Worm (Caenorhabditis elegans): ENCODE measurements around the gene daf-28.

Gene daf-28

ce11 chrV:19801033-19801432 is 13.9 kb upstream of the daf-28 start, which contains the start of gene Y116F11B.2:
Gene Y116F11B.2 (minus strand): TSS chrV:19801133.
- TF ChIP-seq cog-1 (tag; optimal IDR thresholded peaks at IDR 0.05) (no peak), tab-1 (GFP tag; IDR thresholded peaks at IDR 0.05) (no peak), ref-1 (GFP tag; conservative IDR thresholded peaks at IDR 0.05) (no peak), med-1 (GFP tag; optimal IDR thresholded peaks at IDR 0.05; ENCODE audit: insufficient read depth) (no peak), ztf-23 (GFP tag; IDR thresholded peaks at IDR 0.05) (no peak), T22C8.4 (GFP tag; IDR thresholded peaks at IDR 0.05) (no peak), flt-1 (GFP tag; IDR thresholded peaks at IDR 0.05) (no peak), ztf-29 (GFP tag; IDR thresholded peaks at IDR 0.05) (no peak)

DNA sequence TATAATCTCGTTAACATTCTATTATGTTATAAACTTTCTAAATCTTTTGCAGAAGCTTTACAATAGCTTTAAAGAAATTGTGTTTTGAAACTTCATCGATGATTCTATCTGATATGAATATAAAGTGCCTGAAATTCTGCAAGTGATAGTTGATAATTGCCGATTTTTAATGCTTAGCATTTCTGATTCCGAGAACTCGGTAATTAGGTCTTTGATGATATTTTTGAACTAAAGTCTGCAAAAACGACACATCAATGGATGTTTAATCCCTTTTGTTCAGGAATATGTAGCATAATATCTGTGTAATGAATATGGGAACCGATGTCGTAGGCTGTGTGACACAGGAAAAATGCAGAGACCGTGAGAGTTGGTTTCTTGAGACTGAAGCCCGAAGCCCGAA is 12.1 kb upstream of the daf-28 start:
- no peak for TF ChIP-seq flt-1 (GFP tag; IDR thresholded peaks at IDR 0.05)
- no peak for TF ChIP-seq T22C8.4 (GFP tag; IDR thresholded peaks at IDR 0.05)
- TF ChIP-seq ztf-23 (GFP tag; IDR thresholded peaks at IDR 0.05), result no peak
- no peak for TF ChIP-seq tab-1 (GFP tag; IDR thresholded peaks at IDR 0.05)
- TF ChIP-seq ztf-29 (GFP tag; IDR thresholded peaks at IDR 0.05), result no peak
- TF ChIP-seq klf-2 (GFP tag; conservative IDR thresholded peaks at IDR 0.05), result no peak
- no peak for TF ChIP-seq med-1 (GFP tag; optimal IDR thresholded peaks at IDR 0.05; ENCODE audit: insufficient read depth)
- TF ChIP-seq ref-1 (GFP tag; conservative IDR thresholded peaks at IDR 0.05), result no peak
- TF ChIP-seq cog-1 (tag; optimal IDR thresholded peaks at IDR 0.05), result no peak

ce11 chrV:19805548-19805947 is 9.4 kb upstream of the daf-28 start:
- TF ChIP-seq klf-2 (GFP tag; conservative IDR thresholded peaks at IDR 0.05) (no peak), cog-1 (tag; optimal IDR thresholded peaks at IDR 0.05) (no peak), med-1 (GFP tag; optimal IDR thresholded peaks at IDR 0.05; ENCODE audit: insufficient read depth) (no peak), ref-1 (GFP tag; conservative IDR thresholded peaks at IDR 0.05) (no peak)

- TF ChIP-seq med-1 (GFP tag; optimal IDR thresholded peaks at IDR 0.05; ENCODE audit: insufficient read depth) (no peak), tab-1 (GFP tag; IDR thresholded peaks at IDR 0.05) (no peak), T22C8.4 (GFP tag; IDR thresholded peaks at IDR 0.05) (no peak), ztf-29 (GFP tag; IDR thresholded peaks at IDR 0.05) (no peak), klf-2 (GFP tag; conservative IDR thresholded peaks at IDR 0.05) (no peak), cog-1 (tag; optimal IDR thresholded peaks at IDR 0.05) (no peak), flt-1 (GFP tag; IDR thresholded peaks at IDR 0.05) (no peak), ztf-23 (GFP tag; IDR thresholded peaks at IDR 0.05) (no peak), ref-1 (GFP tag; conservative IDR thresholded peaks at IDR 0.05) (no peak)
Observed at ce11 chrV:19820178-19820577, 5.2 kb downstream of the daf-28 start.

- TF ChIP-seq T22C8.4 (GFP tag; IDR thresholded peaks at IDR 0.05) (no peak), klf-2 (GFP tag; conservative IDR thresholded peaks at IDR 0.05) (no peak), flt-1 (GFP tag; IDR thresholded peaks at IDR 0.05) (no peak), tab-1 (GFP tag; IDR thresholded peaks at IDR 0.05) (no peak), ref-1 (GFP tag; conservative IDR thresholded peaks at IDR 0.05) (no peak), ztf-23 (GFP tag; IDR thresholded peaks at IDR 0.05) (no peak), med-1 (GFP tag; optimal IDR thresholded peaks at IDR 0.05; ENCODE audit: insufficient read depth) (no peak), ztf-29 (GFP tag; IDR thresholded peaks at IDR 0.05) (no peak), cog-1 (tag; optimal IDR thresholded peaks at IDR 0.05) (no peak)
Observed at ce11 chrV:19822093-19822492, 7.2 kb downstream of the daf-28 start, which contains the start of gene Y116F11B.17. Gene Y116F11B.17 (minus strand): TSS chrV:19822193.

DNA sequence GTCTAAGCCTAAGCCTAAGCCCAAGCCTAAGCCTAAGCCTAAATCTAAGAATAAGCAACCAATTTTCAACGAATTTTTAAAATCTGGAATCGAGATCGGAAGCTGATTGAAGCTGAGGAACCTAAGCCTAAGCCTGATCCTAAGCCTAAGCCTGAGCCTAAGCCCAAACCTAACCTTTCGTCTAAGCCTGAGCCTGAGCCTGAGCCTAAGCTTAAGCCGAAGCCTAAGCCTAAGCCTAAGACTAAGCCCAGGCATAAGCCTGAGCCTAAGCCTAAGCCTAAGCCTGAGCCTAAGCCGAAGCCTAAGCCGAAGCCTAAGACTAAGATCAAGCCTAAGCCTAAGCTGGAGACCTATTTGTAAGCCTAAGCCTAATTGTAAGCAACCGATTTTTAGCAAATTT is 12.5 kb downstream of the daf-28 start:
- TF ChIP-seq ref-1 (GFP tag; conservative IDR thresholded peaks at IDR 0.05) (no peak), med-1 (GFP tag; optimal IDR thresholded peaks at IDR 0.05; ENCODE audit: insufficient read depth) (no peak), ztf-29 (GFP tag; IDR thresholded peaks at IDR 0.05) (no peak; the same call in 1 of the 2 replicates), cog-1 (tag; optimal IDR thresholded peaks at IDR 0.05) (no peak), tab-1 (GFP tag; IDR thresholded peaks at IDR 0.05) (no peak), ztf-23 (GFP tag; IDR thresholded peaks at IDR 0.05) (no peak), klf-2 (GFP tag; conservative IDR thresholded peaks at IDR 0.05) (no peak), T22C8.4 (GFP tag; IDR thresholded peaks at IDR 0.05) (no peak), flt-1 (GFP tag; IDR thresholded peaks at IDR 0.05) (no peak)

ce11 chrV:19829225-19829624 is 14.3 kb downstream of the daf-28 start:
- no peak for TF ChIP-seq tab-1 (GFP tag; IDR thresholded peaks at IDR 0.05)
- TF ChIP-seq ref-1 (GFP tag; conservative IDR thresholded peaks at IDR 0.05), result no peak
- no peak for TF ChIP-seq cog-1 (tag; optimal IDR thresholded peaks at IDR 0.05)
- no peak for TF ChIP-seq klf-2 (GFP tag; conservative IDR thresholded peaks at IDR 0.05)

DNA sequence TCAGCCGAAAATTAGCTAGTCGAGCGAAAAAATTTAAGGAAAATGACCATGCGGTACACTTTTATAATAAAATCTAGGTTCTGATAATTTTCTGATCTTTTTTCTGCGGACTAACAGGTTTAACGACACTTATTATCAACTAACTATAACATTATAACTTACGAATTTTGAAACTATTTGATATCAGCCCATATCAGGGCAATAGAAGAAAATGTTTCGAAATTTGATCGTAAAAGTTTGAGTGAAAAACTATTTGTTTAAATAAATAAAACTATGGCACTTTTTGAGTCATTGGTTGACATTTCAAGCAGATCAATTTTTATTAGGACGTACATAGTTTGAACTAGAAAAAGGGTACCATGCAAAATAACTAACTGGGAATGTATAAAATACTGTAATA is 15.9 kb downstream of the daf-28 start, which contains the start of gene pcp-4:
pcp-4 (minus strand) TSS at position 197 of the 400 bp plus-strand sequence.
- TF ChIP-seq ztf-29 (GFP tag; IDR thresholded peaks at IDR 0.05) (no peak), flt-1 (GFP tag; IDR thresholded peaks at IDR 0.05) (no peak), tab-1 (GFP tag; IDR thresholded peaks at IDR 0.05) (no peak), ref-1 (GFP tag; conservative IDR thresholded peaks at IDR 0.05) (no peak), cog-1 (tag; optimal IDR thresholded peaks at IDR 0.05) (no peak), med-1 (GFP tag; optimal IDR thresholded peaks at IDR 0.05; ENCODE audit: insufficient read depth) (no peak), ztf-23 (GFP tag; IDR thresholded peaks at IDR 0.05) (no peak), klf-2 (GFP tag; conservative IDR thresholded peaks at IDR 0.05) (no peak), T22C8.4 (GFP tag; IDR thresholded peaks at IDR 0.05) (no peak)

- TF ChIP-seq tab-1 (GFP tag; IDR thresholded peaks at IDR 0.05) (no peak), ztf-29 (GFP tag; IDR thresholded peaks at IDR 0.05) (no peak), med-1 (GFP tag; optimal IDR thresholded peaks at IDR 0.05; ENCODE audit: insufficient read depth) (no peak), flt-1 (GFP tag; IDR thresholded peaks at IDR 0.05) (no peak), klf-2 (GFP tag; conservative IDR thresholded peaks at IDR 0.05) (no peak), T22C8.4 (GFP tag; IDR thresholded peaks at IDR 0.05) (no peak), ztf-23 (GFP tag; IDR thresholded peaks at IDR 0.05) (no peak)
Observed at ce11 chrV:19831588-19831987, 16.7 kb downstream of the daf-28 start.

DNA sequence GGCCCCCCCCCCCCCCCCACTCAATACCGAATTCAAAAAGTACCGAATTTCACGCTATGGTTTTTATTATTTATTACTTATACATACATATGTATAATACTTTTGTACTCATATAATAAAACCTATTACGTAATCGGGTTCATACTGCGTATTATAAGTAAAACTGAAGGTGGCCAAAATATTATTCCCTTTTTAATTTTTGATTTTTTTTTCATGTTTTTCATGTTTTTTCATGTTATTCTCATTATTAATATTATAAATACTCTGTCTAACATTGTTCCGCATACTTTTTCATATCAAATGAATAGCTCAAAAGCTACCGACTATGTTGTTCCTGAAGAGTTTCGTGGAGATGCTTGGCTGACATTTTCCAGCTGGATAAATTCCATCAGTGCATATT is 21.2 kb downstream of the daf-28 start, which contains the start of gene srw-38:
srw-38 (plus strand) TSS at position 301 of the 400 bp plus-strand sequence.
- TF ChIP-seq med-1 (GFP tag; optimal IDR thresholded peaks at IDR 0.05; ENCODE audit: insufficient read depth) (no peak), ref-1 (GFP tag; conservative IDR thresholded peaks at IDR 0.05) (no peak), ztf-29 (GFP tag; IDR thresholded peaks at IDR 0.05) (no peak), klf-2 (GFP tag; conservative IDR thresholded peaks at IDR 0.05) (no peak), T22C8.4 (GFP tag; IDR thresholded peaks at IDR 0.05) (no peak), cog-1 (tag; optimal IDR thresholded peaks at IDR 0.05) (no peak), flt-1 (GFP tag; IDR thresholded peaks at IDR 0.05) (no peak), tab-1 (GFP tag; IDR thresholded peaks at IDR 0.05) (no peak), ztf-23 (GFP tag; IDR thresholded peaks at IDR 0.05) (no peak)

Data from whole organism, midembryonic.